Fruit fly (Drosophila melanogaster) whole organism, prepupa: ENCODE results near the gene Reph.

ENCODE experiments used
- Blimp-1 ChIP-seq: fragments of 200-800 bp; sonication (Bioruptor generic); optimal IDR thresholded peaks from 3 replicates; lab custom pipeline; 2017; ENCODE audit warnings: missing biosample characterization, missing genetic modification characterization, mild to moderate bottlenecking, moderate library complexity, missing genetic modification reagents
- CG10631 ChIP-seq: fragments of 200-800 bp; sonication (Bioruptor generic); optimal IDR thresholded peaks from 2 replicates; lab custom pipeline; 2016; ENCODE audit warnings: missing biosample characterization, missing genetic modification characterization
- CG10669 ChIP-seq: fragments of 200-800 bp; sonication (Bioruptor generic); optimal IDR thresholded peaks from 3 replicates; lab custom pipeline; 2018; ENCODE audit warnings: missing biosample characterization, mild to moderate bottlenecking, missing genetic modification characterization, moderate library complexity
- CG11902 ChIP-seq: fragments of 200-800 bp; sonication (Bioruptor generic); optimal IDR thresholded peaks from 3 replicates; lab custom pipeline; 2016; ENCODE audit warnings: missing biosample characterization, missing genetic modification characterization
- CG15336 ChIP-seq: fragments of 200-800 bp; sonication (Bioruptor generic); IDR thresholded peaks from 2 replicates; pipeline ENCODE4 v1.3.6; 2022; ENCODE audit warnings: missing biosample characterization, missing genetic modification characterization
- CG16779 ChIP-seq: fragments of 200-800 bp; sonication (Bioruptor generic); optimal IDR thresholded peaks from 3 replicates; lab custom pipeline; 2017; ENCODE audit warnings: missing biosample characterization, mild to moderate bottlenecking, missing genetic modification characterization
- CG31627 ChIP-seq: fragments of 200-800 bp; sonication (Bioruptor generic); optimal IDR thresholded peaks from 3 replicates; lab custom pipeline; 2016; ENCODE audit warnings: missing biosample characterization, missing genetic modification characterization
- CG32006 ChIP-seq: fragments of 200-800 bp; sonication (Bioruptor generic); optimal IDR thresholded peaks from 3 replicates; lab custom pipeline; 2017; ENCODE audit warnings: missing biosample characterization, mild to moderate bottlenecking, missing genetic modification characterization
- CG34406 ChIP-seq: fragments of 200-800 bp; sonication (Bioruptor generic); optimal IDR thresholded peaks from 3 replicates; lab custom pipeline; 2016; ENCODE audit warnings: missing biosample characterization, missing genetic modification characterization
- CG3919 ChIP-seq: fragments of 200-800 bp; sonication (Bioruptor generic); optimal IDR thresholded peaks from 3 replicates; lab custom pipeline; 2016; ENCODE audit warnings: missing biosample characterization, missing genetic modification characterization
- CG4318 ChIP-seq: fragments of 200-800 bp; sonication (Bioruptor generic); optimal IDR thresholded peaks from 3 replicates; lab custom pipeline; 2017; ENCODE audit warnings: missing biosample characterization, mild to moderate bottlenecking, missing genetic modification characterization
- CG6792 ChIP-seq: fragments of 200-800 bp; sonication (Bioruptor generic); optimal IDR thresholded peaks from 3 replicates; lab custom pipeline; 2016; ENCODE audit warnings: missing biosample characterization, missing genetic modification characterization
- CG6854 ChIP-seq: fragments of 200-800 bp; sonication (Bioruptor generic); optimal IDR thresholded peaks from 2 replicates; lab custom pipeline; 2017; ENCODE audit warnings: missing biosample characterization, mild to moderate bottlenecking, missing genetic modification characterization
- CG7368 ChIP-seq: fragments of 200-800 bp; sonication (Bioruptor generic); optimal IDR thresholded peaks from 3 replicates; lab custom pipeline; 2016; ENCODE audit warnings: missing biosample characterization, missing genetic modification characterization
- CG8319 ChIP-seq: fragments of 200-800 bp; sonication (Bioruptor generic); optimal IDR thresholded peaks from 3 replicates; lab custom pipeline; 2016; ENCODE audit warnings: missing biosample characterization, missing genetic modification characterization
- CG9139 ChIP-seq: fragments of 200-800 bp; sonication (Bioruptor generic); optimal IDR thresholded peaks from 3 replicates; lab custom pipeline; 2017; ENCODE audit warnings: missing biosample characterization, mild to moderate bottlenecking, missing genetic modification characterization
- Eip78C ChIP-seq: fragments of 200-800 bp; sonication (Bioruptor generic); peaks from one replicate; lab custom pipeline; 2016; ENCODE audit warnings: missing biosample characterization, missing genetic modification characterization
- Ets96B ChIP-seq: fragments of 200-800 bp; optimal IDR thresholded peaks from 2 replicates; lab custom pipeline; 2019; ENCODE audit warnings: missing biosample characterization, mild to moderate bottlenecking, missing genetic modification characterization, moderate library complexity
- Hr39 ChIP-seq: fragments of 200-800 bp; sonication (Bioruptor generic); optimal IDR thresholded peaks from 2 replicates; lab custom pipeline; 2016; ENCODE audit warnings: missing biosample characterization, missing genetic modification characterization
- Hr4 ChIP-seq: fragments of 200-800 bp; sonication (Bioruptor generic); optimal IDR thresholded peaks from 3 replicates; lab custom pipeline; 2016; ENCODE audit warnings: missing biosample characterization, missing genetic modification characterization
- Lpt ChIP-seq: fragments of 200-800 bp; sonication (Bioruptor generic); optimal IDR thresholded peaks from 3 replicates; lab custom pipeline; 2016; ENCODE audit warnings: missing biosample characterization, missing genetic modification characterization
- Met ChIP-seq: fragments of 200-800 bp; sonication (Bioruptor generic); optimal IDR thresholded peaks from 3 replicates; lab custom pipeline; 2016; ENCODE audit warnings: missing biosample characterization, missing genetic modification characterization
- OdsH ChIP-seq: fragments of 200-800 bp; sonication (Bioruptor generic); optimal IDR thresholded peaks from 3 replicates; lab custom pipeline; 2016; ENCODE audit warnings: missing biosample characterization, missing genetic modification characterization
- Smox ChIP-seq: fragments of 200-800 bp; sonication (Bioruptor generic); optimal IDR thresholded peaks from 3 replicates; lab custom pipeline; 2016; ENCODE audit warnings: missing biosample characterization, missing genetic modification characterization
- Sox102F ChIP-seq: fragments of 200-800 bp; sonication (Bioruptor generic); optimal IDR thresholded peaks from 2 replicates; lab custom pipeline; 2016; ENCODE audit warnings: missing biosample characterization, mild to moderate bottlenecking, missing genetic modification characterization
- achi ChIP-seq: fragments of 200-800 bp; sonication (Bioruptor generic); optimal IDR thresholded peaks from 3 replicates; lab custom pipeline; 2016; ENCODE audit warnings: missing biosample characterization, missing genetic modification characterization
- acj6 ChIP-seq: fragments of 200-800 bp; sonication (Bioruptor generic); optimal IDR thresholded peaks from 3 replicates; lab custom pipeline; 2016; ENCODE audit warnings: missing biosample characterization, missing genetic modification characterization
- cyc ChIP-seq: fragments of 200-800 bp; sonication (Bioruptor generic); optimal IDR thresholded peaks from 3 replicates; lab custom pipeline; 2016; ENCODE audit warnings: missing biosample characterization, missing genetic modification characterization
- dac ChIP-seq: fragments of 200-800 bp; sonication (Bioruptor generic); optimal IDR thresholded peaks from 2 replicates; lab custom pipeline; 2017; ENCODE audit warnings: missing biosample characterization, mild to moderate bottlenecking, missing genetic modification characterization
- dsx ChIP-seq: fragments of 200-800 bp; optimal IDR thresholded peaks from 3 replicates; lab custom pipeline; 2019; ENCODE audit warnings: missing biosample characterization, mild to moderate bottlenecking, missing genetic modification characterization, moderate library complexity; ENCODE audit not compliant: poor library complexity, severe bottlenecking
- esn ChIP-seq: fragments of 200-800 bp; sonication (Bioruptor generic); optimal IDR thresholded peaks from 2 replicates; lab custom pipeline; 2016; ENCODE audit warnings: missing biosample characterization, mild to moderate bottlenecking, missing genetic modification characterization, moderate library complexity
- fd59A ChIP-seq: fragments of 200-800 bp; sonication (Bioruptor generic); optimal IDR thresholded peaks from 2 replicates; lab custom pipeline; 2017; ENCODE audit warnings: missing biosample characterization, mild to moderate bottlenecking, missing genetic modification characterization, missing genetic modification reagents
- fkh ChIP-seq: fragments of 200-800 bp; sonication (Bioruptor generic); optimal IDR thresholded peaks from 3 replicates; lab custom pipeline; 2017; ENCODE audit warnings: missing biosample characterization, mild to moderate bottlenecking, missing genetic modification characterization, moderate library complexity
- lz ChIP-seq: fragments of 200-800 bp; sonication (Bioruptor generic); optimal IDR thresholded peaks from 3 replicates; lab custom pipeline; 2016; ENCODE audit warnings: missing biosample characterization, missing genetic modification characterization
- net ChIP-seq: fragments of 200-800 bp; sonication (Bioruptor generic); optimal IDR thresholded peaks from 3 replicates; lab custom pipeline; 2016; ENCODE audit warnings: missing biosample characterization, missing genetic modification characterization
- pdm3 ChIP-seq: fragments of 200-800 bp; sonication (Bioruptor generic); optimal IDR thresholded peaks from 3 replicates; lab custom pipeline; 2016; ENCODE audit warnings: missing biosample characterization, missing genetic modification characterization
- salr ChIP-seq, 2 experiments: fragments of 200-800 bp; sonication (Bioruptor generic); optimal IDR thresholded peaks; 3 replicates each; lab custom pipeline; 2016 to 2018; ENCODE audit warnings: missing biosample characterization in 2 of 2, missing genetic modification characterization in 2 of 2, mild to moderate bottlenecking in 1 of 2
- spab ChIP-seq: fragments of 200-800 bp; sonication (Bioruptor generic); optimal IDR thresholded peaks from 2 replicates; lab custom pipeline; 2017; ENCODE audit warnings: missing biosample characterization, mild to moderate bottlenecking, missing genetic modification characterization, missing genetic modification reagents
- svp ChIP-seq: fragments of 200-800 bp; sonication (Bioruptor generic); peaks from one replicate; lab custom pipeline; 2016; ENCODE audit warnings: missing biosample characterization, missing genetic modification characterization
- topi ChIP-seq: fragments of 200-800 bp; sonication (Bioruptor generic); optimal IDR thresholded peaks from 3 replicates; lab custom pipeline; 2016; ENCODE audit warnings: missing biosample characterization, missing genetic modification characterization
- vri ChIP-seq: fragments of 200-800 bp; sonication (Bioruptor generic); optimal IDR thresholded peaks from 3 replicates; lab custom pipeline; 2016; ENCODE audit warnings: missing biosample characterization, mild to moderate bottlenecking, missing genetic modification characterization

Gene Reph

DNA sequence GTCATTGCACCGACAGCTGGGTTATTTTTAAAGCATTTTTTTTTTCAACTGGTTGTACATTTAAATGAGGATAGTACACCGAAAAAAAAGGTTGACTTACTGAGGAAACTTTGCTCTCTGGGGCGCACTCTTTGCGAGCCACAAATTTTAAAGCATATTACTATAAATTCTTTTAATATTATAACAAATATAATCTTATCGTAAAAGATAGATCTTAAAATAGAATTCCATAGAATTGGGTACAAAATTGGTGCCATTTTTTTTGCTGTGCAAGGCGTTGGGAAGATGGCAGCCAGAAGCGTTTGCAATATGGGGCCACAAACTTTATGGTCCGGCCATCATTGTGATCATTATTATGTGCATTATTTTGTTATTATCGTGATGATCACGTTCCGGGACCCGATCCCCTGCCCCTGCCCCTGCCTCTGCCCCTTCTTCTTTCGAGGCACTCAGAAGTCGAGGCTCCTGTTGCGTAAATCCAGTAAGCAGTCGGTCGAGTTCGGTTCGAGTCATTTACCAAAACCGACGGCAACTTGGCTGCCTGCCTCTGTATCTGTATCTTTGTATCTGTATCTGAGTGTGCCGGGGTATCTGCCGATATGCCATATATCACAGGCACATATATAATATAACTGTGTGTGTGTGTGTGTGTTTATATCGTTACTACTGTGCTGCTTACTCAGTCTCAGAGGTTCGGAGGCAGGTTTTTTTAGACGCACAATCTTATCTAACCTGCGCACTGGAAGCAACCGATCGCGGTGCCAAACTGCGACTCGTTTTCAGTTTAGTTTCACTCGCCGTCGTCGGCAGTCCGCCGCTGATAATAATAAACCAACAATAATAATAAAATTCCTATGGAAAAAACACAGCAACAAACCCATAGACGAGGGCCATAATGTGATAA, 24.9 kb upstream of the Reph start (continued):
- peak; percentile 50 for TF ChIP-seq Blimp-1 (GFP tag; lab: Kevin White, UChicago)
- TF ChIP-seq net, result peak; percentile 79
- TF ChIP-seq dac, result peak; percentile 49
- TF ChIP-seq CG15336, result peak; percentile 80
- peak; percentile 79 for TF ChIP-seq spab (GFP tag; lab: Kevin White, UChicago)
- peak; percentile 64 for TF ChIP-seq Smox (GFP tag; lab: Kevin White, UChicago)
- TF ChIP-seq topi, result peak; percentile 79
- TF ChIP-seq CG34406, result peak; percentile 83
- TF ChIP-seq achi (GFP tag; lab: Kevin White, UChicago), result peak; percentile 82
- TF ChIP-seq vri (GFP tag; lab: Kevin White, UChicago), result peak; percentile 65
- TF ChIP-seq OdsH (GFP tag; lab: Kevin White, UChicago), result peak; percentile 87
- TF ChIP-seq Eip78C (GFP tag; lab: Kevin White, UChicago), result peak; percentile 93
- TF ChIP-seq cyc (GFP tag; lab: Kevin White, UChicago), result peak; percentile 57
- peak; percentile 78 for TF ChIP-seq CG4318 (GFP tag; lab: Kevin White, UChicago)
- peak; percentile 47 for TF ChIP-seq CG8319
- TF ChIP-seq CG6792 (GFP tag; lab: Kevin White, UChicago), result peak; percentile 81
- peak; percentile 54 for TF ChIP-seq fkh
- TF ChIP-seq CG7368 (GFP tag; lab: Kevin White, UChicago), result peak; percentile 31
- peak; percentile 67 for TF ChIP-seq Hr4 (GFP tag; lab: Kevin White, UChicago)
- peak; percentile 38 for TF ChIP-seq CG16779 (tag; lab: Kevin White, UChicago)
- peak; percentile 58 to 68 for TF ChIP-seq salr (GFP tag; optimal IDR thresholded peaks at IDR 0.05; lab: Kevin White, UChicago)
- TF ChIP-seq CG10631 (GFP tag; lab: Kevin White, UChicago), result peak; percentile 86
- peak; percentile 67 for TF ChIP-seq lz
- TF ChIP-seq CG32006 (GFP tag; lab: Kevin White, UChicago), result peak; percentile 88
- peak; percentile 87 for TF ChIP-seq Sox102F (GFP tag; lab: Kevin White, UChicago)
- peak; percentile 64 for TF ChIP-seq Hr39 (GFP tag; lab: Kevin White, UChicago)

- TF ChIP-seq svp (GFP tag; lab: Kevin White, UChicago) (peak; percentile 71), CG4318 (GFP tag; lab: Kevin White, UChicago) (no peak), vri (GFP tag; lab: Kevin White, UChicago) (peak; percentile 14), CG11902 (GFP tag; lab: Kevin White, UChicago) (no peak), salr (GFP tag; optimal IDR thresholded peaks at IDR 0.05; lab: Kevin White, UChicago) (peak in 1 of 2 experiments; percentile 8), CG10631 (GFP tag; lab: Kevin White, UChicago) (peak; percentile 35), CG32006 (GFP tag; lab: Kevin White, UChicago) (peak; percentile 29), Ets96B (tag; lab: Kevin White, UChicago) (no peak), Smox (GFP tag; lab: Kevin White, UChicago) (peak; percentile 10), pdm3 (GFP tag; lab: Kevin White, UChicago) (peak; percentile 2), dac (no peak), Met (GFP tag; lab: Kevin White, UChicago) (peak; percentile 8), Eip78C (GFP tag; lab: Kevin White, UChicago) (peak; percentile 80), CG3919 (GFP tag; lab: Kevin White, UChicago) (no peak), lz (peak; percentile 4), CG16779 (tag; lab: Kevin White, UChicago) (no peak), acj6 (peak; percentile 21), esn (GFP tag; lab: Kevin White, UChicago) (peak; percentile 38), CG34406 (peak; percentile 43)
These were observed 24.1 kb upstream of the Reph start for dm6 chr2L:3779143-3779788.

DNA sequence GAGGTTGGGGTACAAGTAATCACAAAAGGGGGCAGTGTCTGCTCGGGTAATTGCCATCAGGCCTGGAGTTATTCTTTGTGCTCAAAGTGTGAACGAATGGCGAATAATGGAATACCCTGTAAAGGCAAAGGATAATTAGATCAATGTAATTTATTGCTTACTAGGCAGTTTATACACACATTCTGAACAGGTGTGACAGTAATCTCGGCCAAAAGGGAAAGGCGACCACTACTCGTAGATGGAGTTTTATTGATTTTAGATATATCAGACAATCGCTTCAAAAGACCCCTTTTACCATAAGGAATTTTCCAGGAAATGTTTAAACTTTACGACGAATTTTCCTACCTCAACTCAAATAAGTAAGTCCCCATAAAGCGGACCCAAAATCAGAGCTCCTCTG, 22.8 kb upstream of the Reph start:
- TF ChIP-seq dsx (GFP tag; lab: Kevin White, UChicago), result no peak
- TF ChIP-seq CG16779 (tag; lab: Kevin White, UChicago), result no peak
- no peak for TF ChIP-seq salr (GFP tag; optimal IDR thresholded peaks at IDR 0.05; lab: Kevin White, UChicago)
- peak; percentile 6 for TF ChIP-seq CG31627 (GFP tag; lab: Kevin White, UChicago)
- TF ChIP-seq Lpt (GFP tag; lab: Kevin White, UChicago), result no peak
- no peak for TF ChIP-seq fd59A
- TF ChIP-seq Eip78C (GFP tag; lab: Kevin White, UChicago), result peak; percentile 26
- TF ChIP-seq Met (GFP tag; lab: Kevin White, UChicago), result peak; percentile 28
- no peak for TF ChIP-seq lz
- no peak for TF ChIP-seq CG10669 (GFP tag; lab: Kevin White, UChicago)
- TF ChIP-seq CG6854, result no peak
- peak; percentile 12 for TF ChIP-seq topi
- TF ChIP-seq Blimp-1 (GFP tag; lab: Kevin White, UChicago), result no peak
- no peak for TF ChIP-seq CG9139
- peak; percentile 55 for TF ChIP-seq svp (GFP tag; lab: Kevin White, UChicago)
- no peak for TF ChIP-seq pdm3 (GFP tag; lab: Kevin White, UChicago)
- no peak for TF ChIP-seq Sox102F (GFP tag; lab: Kevin White, UChicago)
